Fruit fly (Drosophila melanogaster): Measurements from ENCODE around the gene CG15394.

DNA sequence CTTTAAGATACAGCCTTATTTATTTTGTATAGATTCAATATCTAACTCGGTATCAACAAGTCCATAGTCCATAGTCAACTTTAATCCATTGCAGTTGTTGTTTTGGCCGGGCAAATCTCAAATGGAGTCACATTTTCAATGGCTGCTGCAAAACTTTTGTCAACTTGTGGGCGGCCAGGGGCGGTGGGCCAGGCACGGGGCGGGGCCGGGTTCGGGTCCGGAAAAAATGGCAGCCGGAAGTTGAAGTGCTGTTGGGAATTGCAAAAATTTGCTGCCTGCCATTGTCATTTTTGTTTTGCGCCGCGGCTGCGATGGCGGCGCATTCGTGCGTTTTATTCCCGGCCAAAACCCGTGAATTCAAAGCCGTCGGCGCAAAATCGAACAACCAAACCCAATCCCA, 32.3 kb downstream of the CG15394 start:
- TF ChIP-seq CG34367 (tag; optimal IDR thresholded peaks at IDR 0.05) (no peak), CG8301 (tag; optimal IDR thresholded peaks at IDR 0.05) (no peak), CG9948 (tag; optimal IDR thresholded peaks at IDR 0.05) (no peak), CG15710 (tag; optimal IDR thresholded peaks at IDR 0.05) (no peak), Pif1B (GFP tag; optimal IDR thresholded peaks at IDR 0.05) (no peak), CG10348 (GFP tag; IDR thresholded peaks at IDR 0.05) (no peak), Snoo (tag; optimal IDR thresholded peaks at IDR 0.05) (no peak), EcR (GFP tag; optimal IDR thresholded peaks at IDR 0.05) (no peak), CG14655 (GFP tag; optimal IDR thresholded peaks at IDR 0.05) (no peak), D1 (tag; optimal IDR thresholded peaks at IDR 0.05) (no peak), gl (tag; optimal IDR thresholded peaks at IDR 0.05) (no peak)
